Worm (Caenorhabditis elegans): Measurements from ENCODE around the gene Y48G9A.6.

The Y48G9A.6 gene

ce11 chrIII:2099808-2100366 lies 17.8 kb upstream of the Y48G9A.6 start:
- TF ChIP-seq tab-1 (GFP tag; IDR thresholded peaks at IDR 0.05) (no peak), med-1 (GFP tag; optimal IDR thresholded peaks at IDR 0.05; ENCODE audit: insufficient read depth) (no peak), flt-1 (GFP tag; IDR thresholded peaks at IDR 0.05) (no peak), cog-1 (tag; optimal IDR thresholded peaks at IDR 0.05) (no peak), klf-2 (GFP tag; conservative IDR thresholded peaks at IDR 0.05) (no peak), ref-1 (GFP tag; conservative IDR thresholded peaks at IDR 0.05) (no peak)

- TF ChIP-seq T22C8.4 (GFP tag; IDR thresholded peaks at IDR 0.05) (peak; percentile 48), flt-1 (GFP tag; IDR thresholded peaks at IDR 0.05) (no peak)
Observed at ce11 chrIII:2100842-2101241, 16.8 kb upstream of the Y48G9A.6 start.

- TF ChIP-seq T22C8.4 (GFP tag; IDR thresholded peaks at IDR 0.05) (no peak), ztf-29 (GFP tag; IDR thresholded peaks at IDR 0.05) (no peak), tab-1 (GFP tag; IDR thresholded peaks at IDR 0.05) (no peak), med-1 (GFP tag; optimal IDR thresholded peaks at IDR 0.05; ENCODE audit: insufficient read depth) (no peak), flt-1 (GFP tag; IDR thresholded peaks at IDR 0.05) (no peak), ref-1 (GFP tag; conservative IDR thresholded peaks at IDR 0.05) (no peak), ztf-23 (GFP tag; IDR thresholded peaks at IDR 0.05) (no peak), klf-2 (GFP tag; conservative IDR thresholded peaks at IDR 0.05) (no peak), cog-1 (tag; optimal IDR thresholded peaks at IDR 0.05) (no peak)
Observed at ce11 chrIII:2101310-2101709, 16.3 kb upstream of the Y48G9A.6 start.

- TF ChIP-seq cog-1 (tag; optimal IDR thresholded peaks at IDR 0.05) = no peak
- no peak for TF ChIP-seq flt-1 (GFP tag; IDR thresholded peaks at IDR 0.05)
- no peak for TF ChIP-seq ztf-29 (GFP tag; IDR thresholded peaks at IDR 0.05)
- TF ChIP-seq tab-1 (GFP tag; IDR thresholded peaks at IDR 0.05) = no peak
Observed at ce11 chrIII:2101895-2102345, 15.7 kb upstream of the Y48G9A.6 start, which contains the start of gene ppk-2. TSS of gene ppk-2 (plus strand) at chrIII:2102295.

ce11 chrIII:2105935-2106334 lies 11.7 kb upstream of the Y48G9A.6 start:
- TF ChIP-seq ztf-29 (GFP tag; IDR thresholded peaks at IDR 0.05) (no peak), ztf-23 (GFP tag; IDR thresholded peaks at IDR 0.05) (no peak), med-1 (GFP tag; optimal IDR thresholded peaks at IDR 0.05; ENCODE audit: insufficient read depth) (no peak), cog-1 (tag; optimal IDR thresholded peaks at IDR 0.05) (no peak), tab-1 (GFP tag; IDR thresholded peaks at IDR 0.05) (no peak), klf-2 (GFP tag; conservative IDR thresholded peaks at IDR 0.05) (no peak), T22C8.4 (GFP tag; IDR thresholded peaks at IDR 0.05) (no peak), ref-1 (GFP tag; conservative IDR thresholded peaks at IDR 0.05) (no peak), flt-1 (GFP tag; IDR thresholded peaks at IDR 0.05) (no peak)

ce11 chrIII:2110249-2110648 lies 7.4 kb upstream of the Y48G9A.6 start, which contains the start of gene Y48G9A.7:
TSS of gene Y48G9A.7 (plus strand) at chrIII:2110549.
- TF ChIP-seq med-1 (GFP tag; optimal IDR thresholded peaks at IDR 0.05; ENCODE audit: insufficient read depth) (no peak), ztf-23 (GFP tag; IDR thresholded peaks at IDR 0.05) (no peak), tab-1 (GFP tag; IDR thresholded peaks at IDR 0.05) (no peak), ztf-29 (GFP tag; IDR thresholded peaks at IDR 0.05) (no peak), cog-1 (tag; optimal IDR thresholded peaks at IDR 0.05) (no peak), klf-2 (GFP tag; conservative IDR thresholded peaks at IDR 0.05) (no peak), flt-1 (GFP tag; IDR thresholded peaks at IDR 0.05) (no peak), ref-1 (GFP tag; conservative IDR thresholded peaks at IDR 0.05) (no peak), T22C8.4 (GFP tag; IDR thresholded peaks at IDR 0.05) (no peak)

ce11 chrIII:2111376-2111775 lies 6.3 kb upstream of the Y48G9A.6 start:
- no peak for TF ChIP-seq flt-1 (GFP tag; IDR thresholded peaks at IDR 0.05)
- no peak for TF ChIP-seq ztf-29 (GFP tag; IDR thresholded peaks at IDR 0.05)
- no peak for TF ChIP-seq cog-1 (tag; optimal IDR thresholded peaks at IDR 0.05)
- TF ChIP-seq ref-1 (GFP tag; conservative IDR thresholded peaks at IDR 0.05) = no peak
- TF ChIP-seq tab-1 (GFP tag; IDR thresholded peaks at IDR 0.05) = no peak
- no peak for TF ChIP-seq T22C8.4 (GFP tag; IDR thresholded peaks at IDR 0.05)
- TF ChIP-seq ztf-23 (GFP tag; IDR thresholded peaks at IDR 0.05) = no peak
- no peak for TF ChIP-seq klf-2 (GFP tag; conservative IDR thresholded peaks at IDR 0.05)

- TF ChIP-seq ztf-29 (GFP tag; IDR thresholded peaks at IDR 0.05) = no peak
- no peak for TF ChIP-seq tab-1 (GFP tag; IDR thresholded peaks at IDR 0.05)
Observed at ce11 chrIII:2112009-2112408, 5.6 kb upstream of the Y48G9A.6 start.

ce11 chrIII:2112601-2113176 lies 5.0 kb upstream of the Y48G9A.6 start:
- peak; percentile 94 for TF ChIP-seq T22C8.4 (GFP tag; IDR thresholded peaks at IDR 0.05)
- no peak for TF ChIP-seq flt-1 (GFP tag; IDR thresholded peaks at IDR 0.05)

ce11 chrIII:2115322-2115721 lies 2.3 kb upstream of the Y48G9A.6 start:
- TF ChIP-seq T22C8.4 (GFP tag; IDR thresholded peaks at IDR 0.05) (peak; percentile 61), cog-1 (tag; optimal IDR thresholded peaks at IDR 0.05) (no peak)

- no peak for TF ChIP-seq T22C8.4 (GFP tag; IDR thresholded peaks at IDR 0.05)
- no peak for TF ChIP-seq cog-1 (tag; optimal IDR thresholded peaks at IDR 0.05)
- TF ChIP-seq tab-1 (GFP tag; IDR thresholded peaks at IDR 0.05) = no peak
- no peak for TF ChIP-seq med-1 (GFP tag; optimal IDR thresholded peaks at IDR 0.05; ENCODE audit: insufficient read depth)
- TF ChIP-seq ztf-23 (GFP tag; IDR thresholded peaks at IDR 0.05) = no peak
- no peak for TF ChIP-seq ref-1 (GFP tag; conservative IDR thresholded peaks at IDR 0.05)
- no peak for TF ChIP-seq ztf-29 (GFP tag; IDR thresholded peaks at IDR 0.05)
- TF ChIP-seq flt-1 (GFP tag; IDR thresholded peaks at IDR 0.05) = no peak
- TF ChIP-seq klf-2 (GFP tag; conservative IDR thresholded peaks at IDR 0.05) = no peak
Observed at ce11 chrIII:2116797-2117196, 844 bp upstream of the Y48G9A.6 start, which contains the start of gene Y48G9A.11. TSS of gene Y48G9A.11 (minus strand) at chrIII:2116897.
